Fruit fly (Drosophila melanogaster) whole organism, embryonic: ENCODE data around the gene CG42728.

ENCODE experiments used
- Asciz ChIP-seq: fragments of 200-800 bp; sonication (Bioruptor generic); optimal IDR thresholded peaks from 2 replicates; lab custom pipeline; 2017; ENCODE audit warnings: missing biosample characterization, mild to moderate bottlenecking, missing genetic modification characterization, missing genetic modification reagents
- Awh ChIP-seq: fragments of 200-800 bp; sonication (Bioruptor generic); IDR thresholded peaks from 2 replicates; pipeline ENCODE4, ENCODE4 v1.3.6; 2022; ENCODE audit warnings: missing biosample characterization, missing genetic modification characterization
- CG10565 ChIP-seq: fragments of 200-800 bp; sonication (Bioruptor generic); optimal IDR thresholded peaks from 3 replicates; lab custom pipeline; 2016; ENCODE audit warnings: missing biosample characterization, mild to moderate bottlenecking, missing genetic modification characterization
- CG12219 ChIP-seq: fragments of 200-800 bp; sonication (Bioruptor generic); optimal IDR thresholded peaks from 3 replicates; lab custom pipeline; 2018; ENCODE audit warnings: missing biosample characterization, mild to moderate bottlenecking, missing genetic modification characterization
- CG1233 ChIP-seq: fragments of 200-800 bp; sonication (Bioruptor generic); optimal IDR thresholded peaks from 4 replicates; lab custom pipeline; 2018; ENCODE audit warnings: missing biosample characterization, mild to moderate bottlenecking, missing genetic modification characterization
- CG15073 ChIP-seq: fragments of 200-800 bp; sonication (Bioruptor generic); optimal IDR thresholded peaks from 2 replicates; lab custom pipeline; 2016; ENCODE audit warnings: missing biosample characterization, missing genetic modification characterization
- CG1529 ChIP-seq: fragments of 200-800 bp; sonication (Bioruptor generic); optimal IDR thresholded peaks from 3 replicates; lab custom pipeline; 2018; ENCODE audit warnings: missing biosample characterization, missing genetic modification characterization
- CG15514 ChIP-seq: fragments of 200-800 bp; sonication (Bioruptor generic); optimal IDR thresholded peaks from 3 replicates; lab custom pipeline; 2017; ENCODE audit warnings: missing biosample characterization, missing genetic modification characterization, mild to moderate bottlenecking, moderate library complexity, missing genetic modification reagents
- CG1602 ChIP-seq: fragments of 200-800 bp; sonication (Bioruptor generic); optimal IDR thresholded peaks from 3 replicates; lab custom pipeline; 2016; ENCODE audit warnings: missing biosample characterization, missing genetic modification characterization
- CG16815 ChIP-seq: fragments of 200-800 bp; sonication (Bioruptor generic); optimal IDR thresholded peaks from 3 replicates; lab custom pipeline; 2017; ENCODE audit warnings: missing biosample characterization, mild to moderate bottlenecking, missing genetic modification characterization
- CG17328 ChIP-seq: fragments of 200-800 bp; sonication (Bioruptor generic); IDR thresholded peaks from 2 replicates; pipeline ENCODE4 v1.3.6; 2022; ENCODE audit warnings: missing biosample characterization, missing genetic modification characterization
- CG17568 ChIP-seq: fragments of 200-800 bp; sonication (Bioruptor generic); optimal IDR thresholded peaks from 2 replicates; lab custom pipeline; 2018; ENCODE audit warnings: missing biosample characterization, mild to moderate bottlenecking, missing genetic modification characterization, moderate library complexity
- CG2202 ChIP-seq: fragments of 200-800 bp; sonication (Bioruptor generic); optimal IDR thresholded peaks from 2 replicates; lab custom pipeline; 2018; ENCODE audit warnings: missing biosample characterization, mild to moderate bottlenecking, missing genetic modification characterization
- CG3407 ChIP-seq: fragments of 200-800 bp; sonication (Bioruptor generic); optimal IDR thresholded peaks from 2 replicates; lab custom pipeline; 2018; ENCODE audit warnings: missing biosample characterization, mild to moderate bottlenecking, missing genetic modification characterization
- CG42726 ChIP-seq: fragments of 200-800 bp; sonication (Bioruptor generic); IDR thresholded peaks from 2 replicates; pipeline ENCODE4 v1.3.6; 2022; ENCODE audit warnings: missing biosample characterization, missing genetic modification characterization; ENCODE audit not compliant: partially characterized antibody
- CG6765 ChIP-seq: fragments of 200-800 bp; sonication (Bioruptor generic); optimal IDR thresholded peaks from 3 replicates; lab custom pipeline; 2017; ENCODE audit warnings: missing biosample characterization, mild to moderate bottlenecking, missing genetic modification characterization
- CG7556 ChIP-seq: fragments of 200-800 bp; sonication (Bioruptor generic); optimal IDR thresholded peaks from 2 replicates; lab custom pipeline; 2017; ENCODE audit warnings: missing biosample characterization, mild to moderate bottlenecking, missing genetic modification characterization
- CG8290 ChIP-seq, 3 experiments: fragments of 200-800 bp; sonication (Bioruptor generic); optimal IDR thresholded peaks; 2 replicates each; lab custom pipeline; 2016 to 2019; ENCODE audit warnings: missing biosample characterization in 3 of 3, missing genetic modification characterization in 3 of 3, mild to moderate bottlenecking in 2 of 3, moderate library complexity in 1 of 3
- CG9817 ChIP-seq: fragments of 200-800 bp; sonication (Bioruptor generic); optimal IDR thresholded peaks from 2 replicates; lab custom pipeline; 2018; ENCODE audit warnings: missing biosample characterization, mild to moderate bottlenecking, missing genetic modification characterization, moderate library complexity
- CTCF ChIP-seq: fragments of 200-800 bp; sonication (Bioruptor generic); optimal IDR thresholded peaks from 2 replicates; lab custom pipeline; 2017; ENCODE audit warnings: missing biosample characterization, mild to moderate bottlenecking, missing genetic modification characterization, moderate library complexity
- D19A ChIP-seq: fragments of 200-800 bp; optimal IDR thresholded peaks from 3 replicates; lab custom pipeline; 2019; ENCODE audit warnings: missing biosample characterization, mild to moderate bottlenecking, missing genetic modification characterization, moderate library complexity
- Dek ChIP-seq: fragments of 200-800 bp; sonication (Bioruptor generic); optimal IDR thresholded peaks from 3 replicates; lab custom pipeline; 2019; ENCODE audit warnings: missing biosample characterization, mild to moderate bottlenecking, missing genetic modification characterization, moderate library complexity
- Dfd ChIP-seq, 2 experiments: fragments of >200 bp; optimal IDR thresholded peaks; 2 replicates each; lab custom pipeline; 2017; ENCODE audit warnings: missing biosample characterization in 2 of 2, missing genetic modification characterization in 2 of 2
- Hey ChIP-seq: fragments of 200-800 bp; sonication (Bioruptor generic); optimal IDR thresholded peaks from 3 replicates; lab custom pipeline; 2018; ENCODE audit warnings: missing biosample characterization, mild to moderate bottlenecking, missing genetic modification characterization
- Myb ChIP-seq: fragments of 200-800 bp; sonication (Bioruptor generic); optimal IDR thresholded peaks from 2 replicates; lab custom pipeline; 2016; ENCODE audit warnings: missing biosample characterization, missing genetic modification characterization
- NK7.1 ChIP-seq: fragments of 200-800 bp; sonication (Bioruptor generic); optimal IDR thresholded peaks from 3 replicates; lab custom pipeline; 2016; ENCODE audit warnings: missing biosample characterization, missing genetic modification characterization
- PHDP ChIP-seq: fragments of 200-800 bp; sonication (Bioruptor generic); optimal IDR thresholded peaks from 3 replicates; lab custom pipeline; 2018; ENCODE audit warnings: missing biosample characterization, mild to moderate bottlenecking, missing genetic modification characterization, moderate library complexity
- Ptx1 ChIP-seq: fragments of 200-800 bp; sonication (Bioruptor generic); IDR thresholded peaks from 2 replicates; pipeline ENCODE4 v1.3.6; 2022; ENCODE audit warnings: missing biosample characterization, missing genetic modification characterization
- Rfx ChIP-seq: fragments of 200-800 bp; sonication (Bioruptor generic); IDR thresholded peaks from 2 replicates; pipeline ENCODE4 v1.3.6; 2022; ENCODE audit warnings: missing biosample characterization, missing genetic modification characterization
- Sox100B ChIP-seq: fragments of 200-800 bp; sonication (Bioruptor generic); optimal IDR thresholded peaks from 3 replicates; lab custom pipeline; 2018; ENCODE audit warnings: missing biosample characterization, mild to moderate bottlenecking, missing genetic modification characterization
- Sox102F ChIP-seq: fragments of 200-800 bp; sonication (Bioruptor generic); optimal IDR thresholded peaks from 2 replicates; lab custom pipeline; 2018; ENCODE audit warnings: missing biosample characterization, mild to moderate bottlenecking, missing genetic modification characterization, moderate library complexity
- ash1 ChIP-seq: fragments of 200-800 bp; sonication (Bioruptor generic); optimal IDR thresholded peaks from 2 replicates; lab custom pipeline; 2018; ENCODE audit warnings: missing biosample characterization, mild to moderate bottlenecking, missing genetic modification characterization
- dpn ChIP-seq, 2 experiments: fragments of 200-800 bp; sonication (Bioruptor generic); optimal IDR thresholded peaks; 3 replicates each; lab custom pipeline; 2016; ENCODE audit warnings: missing biosample characterization in 2 of 2, missing genetic modification characterization in 2 of 2
- eve ChIP-seq, 2 experiments: fragments of >200 bp; optimal IDR thresholded peaks; 2 replicates each; lab custom pipeline; 2017; ENCODE audit warnings: missing biosample characterization in 2 of 2, missing genetic modification characterization in 2 of 2
- exex ChIP-seq: fragments of 200-800 bp; sonication (Bioruptor generic); optimal IDR thresholded peaks from 4 replicates; lab custom pipeline; 2018; ENCODE audit warnings: missing biosample characterization, mild to moderate bottlenecking, missing genetic modification characterization, moderate library complexity
- her ChIP-seq: fragments of 200-800 bp; sonication (Bioruptor generic); optimal IDR thresholded peaks from 2 replicates; lab custom pipeline; 2016; ENCODE audit warnings: missing biosample characterization, missing genetic modification characterization
- lbe ChIP-seq: fragments of 200-800 bp; sonication (Bioruptor generic); optimal IDR thresholded peaks from 2 replicates; lab custom pipeline; 2016; ENCODE audit warnings: missing biosample characterization, mild to moderate bottlenecking, missing genetic modification characterization
- onecut ChIP-seq: fragments of 200-800 bp; sonication (Bioruptor generic); IDR thresholded peaks from 2 replicates; pipeline ENCODE4 v1.3.6; 2022; ENCODE audit warnings: missing biosample characterization, missing genetic modification characterization
- pb ChIP-seq: fragments of 200-800 bp; sonication (Bioruptor generic); optimal IDR thresholded peaks from 3 replicates; lab custom pipeline; 2016; ENCODE audit warnings: missing biosample characterization, missing genetic modification characterization
- pum ChIP-seq: fragments of 200-800 bp; sonication (Bioruptor generic); optimal IDR thresholded peaks from 2 replicates; lab custom pipeline; 2016; ENCODE audit warnings: missing biosample characterization, missing genetic modification characterization
- repo ChIP-seq: fragments of 200-800 bp; sonication (Bioruptor generic); optimal IDR thresholded peaks from 2 replicates; lab custom pipeline; 2016; ENCODE audit warnings: missing biosample characterization, missing genetic modification characterization
- row ChIP-seq: fragments of 200-800 bp; sonication (Bioruptor generic); IDR thresholded peaks from 3 replicates; pipeline ENCODE4 v1.3.6; 2022; ENCODE audit warnings: missing biosample characterization, missing genetic modification characterization
- sug ChIP-seq: fragments of 200-800 bp; optimal IDR thresholded peaks from 2 replicates; lab custom pipeline; 2019; ENCODE audit warnings: missing biosample characterization, mild to moderate bottlenecking, missing genetic modification characterization, moderate library complexity
- tup ChIP-seq: fragments of 200-800 bp; sonication (Bioruptor generic); optimal IDR thresholded peaks from 2 replicates; lab custom pipeline; 2016; ENCODE audit warnings: missing biosample characterization, mild to moderate bottlenecking, missing genetic modification characterization, moderate library complexity
- tx ChIP-seq: fragments of 200-800 bp; sonication (Bioruptor generic); optimal IDR thresholded peaks from 2 replicates; lab custom pipeline; 2016; ENCODE audit warnings: missing biosample characterization, missing genetic modification characterization
- unc-4 ChIP-seq: fragments of 200-800 bp; sonication (Bioruptor generic); IDR thresholded peaks from 2 replicates; pipeline ENCODE4 v1.3.6; 2022; ENCODE audit warnings: missing biosample characterization, missing genetic modification characterization; ENCODE audit not compliant: partially characterized antibody
- zen ChIP-seq: fragments of 200-800 bp; sonication (Bioruptor generic); optimal IDR thresholded peaks from 3 replicates; lab custom pipeline; 2018; ENCODE audit warnings: missing biosample characterization, mild to moderate bottlenecking, missing genetic modification characterization, moderate library complexity
- zfh1 ChIP-seq: fragments of 200-800 bp; sonication (Bioruptor generic); IDR thresholded peaks from 3 replicates; pipeline ENCODE4 v1.3.6; 2022; ENCODE audit warnings: missing biosample characterization, missing genetic modification characterization

CG42728 gene

DNA sequence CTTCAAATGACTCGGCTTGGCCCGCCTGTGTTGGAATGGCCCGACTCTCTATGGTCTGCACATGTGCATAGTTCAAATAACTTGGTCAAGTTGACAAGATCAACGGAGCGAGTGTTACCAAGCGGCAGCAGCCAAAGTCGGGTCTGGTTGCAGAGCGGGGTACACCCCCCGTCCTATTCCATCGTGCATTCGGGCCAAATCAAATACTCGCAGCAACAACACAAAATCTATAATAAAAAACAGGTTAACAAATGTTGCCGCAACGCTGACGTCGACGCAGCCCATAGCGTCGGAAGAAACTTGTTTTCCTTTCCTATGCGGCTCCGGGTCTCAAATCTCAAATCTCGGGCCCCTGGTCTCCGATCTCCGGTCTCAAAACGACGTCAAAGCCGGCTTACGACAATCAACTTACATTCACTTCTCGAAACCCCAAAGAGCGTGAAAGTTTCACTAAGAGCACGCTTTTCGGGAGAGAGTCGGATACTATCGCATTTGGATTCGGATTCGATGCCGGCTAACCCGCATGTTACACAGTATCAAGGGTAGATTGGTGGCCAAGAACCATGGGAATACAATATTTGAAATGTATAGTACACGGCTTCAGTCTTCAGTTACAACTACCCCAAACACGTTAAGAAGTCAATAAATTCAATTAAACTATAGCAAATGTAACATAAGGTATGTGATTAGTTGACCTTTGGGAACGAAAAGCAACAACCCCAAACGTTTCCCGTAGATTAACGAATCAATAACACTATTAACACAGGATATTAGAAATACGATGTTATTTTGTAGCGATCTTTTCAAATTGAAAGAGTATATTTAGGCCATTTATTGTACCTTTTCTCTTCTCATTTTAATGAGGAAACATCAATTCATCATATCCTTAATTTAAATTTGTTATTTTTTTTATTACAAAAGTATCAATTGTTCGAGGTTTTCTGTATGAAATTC lies 6.6 kb upstream of the CG42728 start:
- TF ChIP-seq CG1233 (GFP tag; lab: Kevin White, UChicago): peak; percentile 67
- peak; percentile 52 for TF ChIP-seq Sox102F (GFP tag; lab: Kevin White, UChicago)
- TF ChIP-seq her: no peak
- peak; percentile 91 for TF ChIP-seq row
- peak; percentile 9 for TF ChIP-seq tx (GFP tag; lab: Kevin White, UChicago)
- TF ChIP-seq Awh (GFP tag; lab: Robert Waterston, UW): no peak; the same call in 1 of the 2 replicates
- no peak for TF ChIP-seq onecut
- TF ChIP-seq exex: peak; percentile 3
- no peak for TF ChIP-seq CG15514 (GFP tag; lab: Kevin White, UChicago)
- peak; percentile 77 for TF ChIP-seq CG16815
- peak; percentile 35 for TF ChIP-seq PHDP (tag; lab: Kevin White, UChicago)
- peak; percentile 37 for TF ChIP-seq sug (tag; lab: Kevin White, UChicago)
- 0 out of 3 replicates have a peak, but pooled peaks have one; percentile 7 for TF ChIP-seq zfh1 (GFP tag; lab: Robert Waterston, UW)
- no peak for TF ChIP-seq Dfd (GFP tag; optimal IDR thresholded peaks at IDR 0.05; lab: Kevin White, UChicago)
- TF ChIP-seq CG9817 (tag; lab: Kevin White, UChicago): peak; percentile 57
- peak; percentile 20 for TF ChIP-seq zen (tag; lab: Kevin White, UChicago)
- TF ChIP-seq Dek (tag; lab: Kevin White, UChicago): peak; percentile 70
- no peak for TF ChIP-seq unc-4
- peak; percentile 92 for TF ChIP-seq CG7556 (GFP tag; lab: Kevin White, UChicago)
- peak; percentile 78 for TF ChIP-seq Sox100B (GFP tag; lab: Kevin White, UChicago)
- TF ChIP-seq dpn (GFP tag; optimal IDR thresholded peaks at IDR 0.05; lab: Kevin White, UChicago): peak; percentile 59 to 66
- peak; percentile 39 for TF ChIP-seq D19A (tag; lab: Kevin White, UChicago)
- peak; percentile 59 for TF ChIP-seq pum
- TF ChIP-seq CTCF (GFP tag; lab: Kevin White, UChicago): no peak
- TF ChIP-seq CG42726 (GFP tag; lab: Robert Waterston, UW): no peak
- TF ChIP-seq CG6765 (GFP tag; lab: Kevin White, UChicago): no peak
- TF ChIP-seq ash1 (GFP tag; lab: Kevin White, UChicago): no peak
- TF ChIP-seq CG10565: no peak
- 0 out of 2 replicates have a peak, but pooled peaks have one; percentile 55 for TF ChIP-seq CG17328
- peak; percentile 34; the same call in 1 of the 2 replicates for TF ChIP-seq Ptx1 (GFP tag; lab: Robert Waterston, UW)
- peak; percentile 41 for TF ChIP-seq CG8290 (GFP tag; optimal IDR thresholded peaks at IDR 0.05; lab: Kevin White, UChicago)
- TF ChIP-seq CG8290 (tag; optimal IDR thresholded peaks at IDR 0.05; lab: Kevin White, UChicago): peak in 1 of 2 experiments; percentile 46
- no peak for TF ChIP-seq NK7.1 (GFP tag; lab: Kevin White, UChicago)
- peak in 1 of 2 experiments; percentile 92 for TF ChIP-seq eve (GFP tag; optimal IDR thresholded peaks at IDR 0.05; lab: Kevin White, UChicago)
- TF ChIP-seq CG2202: peak; percentile 28
- no peak for TF ChIP-seq CG17568 (GFP tag; lab: Kevin White, UChicago)
- no peak; the same call in 1 of the 2 replicates for TF ChIP-seq Rfx (GFP tag; lab: Robert Waterston, UW)
- TF ChIP-seq CG1529 (GFP tag; lab: Kevin White, UChicago): peak; percentile 62
- no peak for TF ChIP-seq Hey (tag; lab: Kevin White, UChicago)
- TF ChIP-seq CG3407: peak; percentile 38
- TF ChIP-seq tup: no peak
- no peak for TF ChIP-seq repo (GFP tag; lab: Kevin White, UChicago)
- peak; percentile 72 for TF ChIP-seq CG1602 (GFP tag; lab: Kevin White, UChicago)
- TF ChIP-seq lbe (GFP tag; lab: Kevin White, UChicago): no peak
- TF ChIP-seq CG15073 (GFP tag; lab: Kevin White, UChicago): no peak
- peak; percentile 46 for TF ChIP-seq Asciz
- peak; percentile 13 for TF ChIP-seq CG12219 (GFP tag; lab: Kevin White, UChicago)
- peak; percentile 21 for TF ChIP-seq Myb
- TF ChIP-seq pb (GFP tag; lab: Kevin White, UChicago): no peak
